Worm (Caenorhabditis elegans): ENCODE measurements around the gene trpp-4.

DNA sequence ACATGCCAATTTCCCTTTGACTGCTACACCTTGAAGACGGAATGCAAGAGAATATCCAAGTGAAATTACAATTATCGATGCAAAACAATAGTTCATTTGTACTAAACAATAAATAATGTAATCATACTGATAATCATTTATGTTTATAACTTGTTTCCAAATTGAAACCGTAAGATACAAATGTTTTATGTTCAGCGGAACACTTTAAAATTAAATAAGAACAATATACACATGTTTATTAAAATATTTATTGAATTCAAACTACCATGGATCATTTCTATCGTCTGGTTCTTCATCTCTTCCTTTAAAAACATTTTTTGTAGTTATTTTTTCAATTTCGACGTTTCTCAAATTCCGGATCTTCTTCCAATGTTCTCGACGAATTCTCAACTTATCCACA, 44.8 kb upstream of the trpp-4 start, which contains the start of gene ttr-40:
- TF ChIP-seq pqm-1 (tag; optimal IDR thresholded peaks at IDR 0.05) = no peak
- TF ChIP-seq pha-4 (tag; optimal IDR thresholded peaks at IDR 0.05) = no peak
- no peak for TF ChIP-seq dmd-4 (tag; optimal IDR thresholded peaks at IDR 0.05; ENCODE audit: borderline replicate concordance)
- no peak for TF ChIP-seq hlh-15 (tag; optimal IDR thresholded peaks at IDR 0.05)
- no peak for TF ChIP-seq ets-4 (tag; optimal IDR thresholded peaks at IDR 0.05)
- TF ChIP-seq sdc-2 (tag; optimal IDR thresholded peaks at IDR 0.05) = no peak
- TF ChIP-seq elt-2 (tag; optimal IDR thresholded peaks at IDR 0.05) = no peak
- no peak for TF ChIP-seq ama-1 (optimal IDR thresholded peaks at IDR 0.05)
- TF ChIP-seq ceh-2 (tag; optimal IDR thresholded peaks at IDR 0.05) = no peak
- no peak for TF ChIP-seq mec-3 (tag; optimal IDR thresholded peaks at IDR 0.05; ENCODE audit: borderline replicate concordance)
